Worm (Caenorhabditis elegans): ENCODE results near the gene best-12.

The best-12 gene

DNA sequence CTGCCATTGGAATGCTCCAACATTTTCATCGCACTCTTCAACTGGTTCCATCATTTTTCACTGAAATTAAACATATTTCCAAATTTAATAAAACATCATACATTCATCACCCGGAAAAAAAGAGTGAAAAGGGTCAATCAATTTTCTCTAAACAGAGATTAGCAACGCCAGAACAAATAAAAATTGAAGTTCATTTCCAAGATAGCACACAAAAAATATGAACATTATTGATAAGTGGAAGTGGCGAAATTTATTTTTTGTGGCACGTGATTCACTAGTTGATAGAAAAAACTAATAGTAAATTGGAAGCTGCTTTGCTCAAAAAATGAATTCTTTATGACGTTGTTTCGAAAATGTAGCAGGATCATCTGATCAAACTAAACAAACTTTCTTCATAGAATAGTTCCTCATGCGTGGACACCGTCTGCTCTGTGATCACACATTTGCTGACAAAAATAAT, 26.0 kb downstream of the best-12 start, which contains the start of the genes F14H3.12 and srj-29:
F14H3.12 (minus strand) TSS at position 74 of the 460 bp plus-strand sequence.
srj-29 (plus strand) TSS at position 410 of the 460 bp plus-strand sequence.
- TF ChIP-seq D1046.2 (GFP tag; IDR thresholded peaks at IDR 0.05): no peak
- TF ChIP-seq daf-16 (GFP tag; optimal IDR thresholded peaks at IDR 0.05): no peak
- peak; percentile 83 for TF ChIP-seq daf-16 (tag; optimal IDR thresholded peaks at IDR 0.05)
- TF ChIP-seq dve-1 (tag; optimal IDR thresholded peaks at IDR 0.05; ENCODE audit: insufficient read depth): peak; percentile 79
- no peak for TF ChIP-seq T26A8.4 (GFP tag; IDR thresholded peaks at IDR 0.05)
- TF ChIP-seq egl-27 (tag; optimal IDR thresholded peaks at IDR 0.05): no peak
- no peak for TF ChIP-seq madf-5 (GFP tag; IDR thresholded peaks at IDR 0.05)
- TF ChIP-seq dmd-6 (GFP tag; IDR thresholded peaks at IDR 0.05): peak; percentile 74
- TF ChIP-seq pqm-1 (tag; optimal IDR thresholded peaks at IDR 0.05): peak; percentile 73
- TF ChIP-seq nhr-77 (tag; optimal IDR thresholded peaks at IDR 0.05): peak; percentile 52
- no peak for TF ChIP-seq fkh-10 (GFP tag; optimal IDR thresholded peaks at IDR 0.05)
- no peak for TF ChIP-seq jun-1 (tag; optimal IDR thresholded peaks at IDR 0.05)
- TF ChIP-seq hlh-11 (tag; optimal IDR thresholded peaks at IDR 0.05): peak; percentile 49
- no peak for TF ChIP-seq sdz-12 (GFP tag; optimal IDR thresholded peaks at IDR 0.05)
- no peak for TF ChIP-seq zip-11 (GFP tag; IDR thresholded peaks at IDR 0.05)
- TF ChIP-seq nhr-28 (tag; optimal IDR thresholded peaks at IDR 0.05): peak; percentile 74

DNA sequence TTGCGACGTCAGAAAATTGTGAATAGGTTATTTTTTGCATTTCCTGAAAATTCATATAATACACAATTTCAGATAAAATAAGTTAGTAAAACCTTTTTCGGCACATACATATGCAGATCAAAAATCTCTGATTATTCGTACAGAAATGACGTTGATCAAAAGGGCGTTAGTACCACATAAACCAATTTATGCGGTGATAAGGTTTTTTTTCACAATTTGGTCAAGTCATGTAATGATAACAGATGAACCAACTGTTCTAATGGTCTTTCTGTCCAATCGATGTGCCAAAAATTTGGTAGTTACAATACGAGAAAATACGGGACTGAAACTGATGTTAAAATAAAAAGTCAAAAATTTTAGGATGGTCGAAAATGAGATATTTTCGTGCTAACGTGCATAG, 30.8 kb downstream of the best-12 start:
- no peak for TF ChIP-seq daf-16 (GFP tag; optimal IDR thresholded peaks at IDR 0.05)
- peak; percentile 42 for TF ChIP-seq daf-16 (tag; optimal IDR thresholded peaks at IDR 0.05)
- TF ChIP-seq php-3 (GFP tag; IDR thresholded peaks at IDR 0.05): peak; percentile 68; the same call in 1 of the 2 replicates
- no peak for TF ChIP-seq ztf-7 (tag; optimal IDR thresholded peaks at IDR 0.05)
- no peak for TF ChIP-seq hlh-11 (tag; optimal IDR thresholded peaks at IDR 0.05)
- TF ChIP-seq ctbp-1 (GFP tag; IDR thresholded peaks at IDR 0.05): no peak
- TF ChIP-seq nhr-28 (tag; optimal IDR thresholded peaks at IDR 0.05): peak; percentile 84
- peak; percentile 41 for TF ChIP-seq dve-1 (tag; optimal IDR thresholded peaks at IDR 0.05; ENCODE audit: insufficient read depth)
- no peak for TF ChIP-seq unc-39 (tag; optimal IDR thresholded peaks at IDR 0.05)
- TF ChIP-seq zag-1 (tag; optimal IDR thresholded peaks at IDR 0.05): no peak
- TF ChIP-seq nhr-48 (tag; optimal IDR thresholded peaks at IDR 0.05): peak; percentile 14
- TF ChIP-seq unc-130 (GFP tag; optimal IDR thresholded peaks at IDR 0.05): no peak
- no peak for TF ChIP-seq ztf-11 (tag; optimal IDR thresholded peaks at IDR 0.05)
- peak; percentile 76 for TF ChIP-seq dmd-6 (GFP tag; IDR thresholded peaks at IDR 0.05)
- TF ChIP-seq R02D3.7 (tag; optimal IDR thresholded peaks at IDR 0.05): no peak
- no peak for TF ChIP-seq mdt-29 (GFP tag; IDR thresholded peaks at IDR 0.05)
- no peak for TF ChIP-seq T26A8.4 (GFP tag; IDR thresholded peaks at IDR 0.05)
- no peak for TF ChIP-seq dmd-8 (GFP tag; IDR thresholded peaks at IDR 0.05)
- peak; percentile 74 for TF ChIP-seq pqm-1 (tag; optimal IDR thresholded peaks at IDR 0.05)
- peak in 1 of 2 experiments; percentile 0 for TF ChIP-seq unc-62 (GFP tag; optimal IDR thresholded peaks at IDR 0.05 in 1 of 2)
- TF ChIP-seq unc-62 (tag; optimal IDR thresholded peaks at IDR 0.05): no peak
- no peak for TF ChIP-seq lin-15B (tag; optimal IDR thresholded peaks at IDR 0.05)
- no peak for TF ChIP-seq T20F7.1 (GFP tag; optimal IDR thresholded peaks at IDR 0.05)
- no peak for TF ChIP-seq F26F4.8 (GFP tag; conservative IDR thresholded peaks at IDR 0.05)

DNA sequence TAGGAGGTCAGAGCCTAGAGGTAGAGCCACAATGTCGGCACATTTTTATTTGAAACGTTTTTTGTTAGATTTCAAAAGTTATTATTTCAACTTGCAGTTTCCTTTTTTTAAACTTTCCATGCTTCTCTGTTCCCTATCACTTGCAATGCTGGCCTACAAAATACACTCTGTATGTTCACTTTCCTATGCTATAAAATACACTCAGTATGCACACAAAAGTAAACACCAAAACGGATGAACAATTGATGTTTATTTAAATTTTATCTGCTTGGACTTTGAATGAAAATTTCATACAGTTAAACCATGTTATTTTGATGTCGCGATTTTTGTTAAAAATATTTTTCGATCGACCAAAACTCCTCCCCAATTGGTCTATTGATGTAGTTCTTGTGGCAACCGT, 31.4 kb downstream of the best-12 start:
- peak; percentile 87 for TF ChIP-seq nhr-28 (tag; optimal IDR thresholded peaks at IDR 0.05)
- TF ChIP-seq tra-1 (GFP tag; IDR thresholded peaks at IDR 0.05): no peak
- TF ChIP-seq php-3 (GFP tag; IDR thresholded peaks at IDR 0.05): 0 out of 2 replicates have a peak, but pooled peaks have one; percentile 27
- peak; percentile 27 for TF ChIP-seq dve-1 (tag; optimal IDR thresholded peaks at IDR 0.05; ENCODE audit: insufficient read depth)
- no peak for TF ChIP-seq lin-13 (GFP tag; optimal IDR thresholded peaks at IDR 0.05)
- no peak for TF ChIP-seq hif-1 (tag; optimal IDR thresholded peaks at IDR 0.05)
- no peak for TF ChIP-seq daf-16 (GFP tag; optimal IDR thresholded peaks at IDR 0.05)
- peak; percentile 86 for TF ChIP-seq daf-16 (tag; optimal IDR thresholded peaks at IDR 0.05)
- TF ChIP-seq pha-4 (GFP tag; IDR thresholded peaks at IDR 0.05): no peak
- peak; percentile 7 for TF ChIP-seq pha-4 (tag; optimal IDR thresholded peaks at IDR 0.05)

Data from whole organism, L4 larva.